Worm (Caenorhabditis elegans): ENCODE data around the gene F28A10.5.

F28A10.5 gene

ce11 chrII:861564-861963 is 11.1 kb upstream of the F28A10.5 start, which contains the start of gene Y46B2A.4:
Y46B2A.4 (plus strand) TSS chrII:861864.
- no peak for TF ChIP-seq fos-1 (tag; optimal IDR thresholded peaks at IDR 0.05)
- no peak for TF ChIP-seq sem-4 (tag; optimal IDR thresholded peaks at IDR 0.05)
- no peak for TF ChIP-seq nhr-6 (tag; optimal IDR thresholded peaks at IDR 0.05)
- TF ChIP-seq nhr-10 (tag; optimal IDR thresholded peaks at IDR 0.05) = no peak
- TF ChIP-seq unc-39 (tag; optimal IDR thresholded peaks at IDR 0.05) = no peak

ce11 chrII:848519-848918 is 1.9 kb downstream of the F28A10.5 start, which contains the start of the genes acdh-9 and F28A10.13:
acdh-9 (minus strand) TSS chrII:848603.
F28A10.13 (plus strand) TSS chrII:848812.
- no peak for TF ChIP-seq mbf-1 (tag; optimal IDR thresholded peaks at IDR 0.05)
- TF ChIP-seq crh-2 (tag; optimal IDR thresholded peaks at IDR 0.05) = peak; percentile 64
- no peak for TF ChIP-seq skn-1 (tag; optimal IDR thresholded peaks at IDR 0.05)
- peak; percentile 72 for TF ChIP-seq ama-1 (optimal IDR thresholded peaks at IDR 0.05)
- no peak for TF ChIP-seq nhr-77 (tag; optimal IDR thresholded peaks at IDR 0.05)
- peak; percentile 83 for TF ChIP-seq F13H6.1 (tag; optimal IDR thresholded peaks at IDR 0.05)
- TF ChIP-seq mdl-1 (tag; optimal IDR thresholded peaks at IDR 0.05) = peak; percentile 70 to 83
- TF ChIP-seq nhr-10 (tag; optimal IDR thresholded peaks at IDR 0.05) = no peak
- TF ChIP-seq blmp-1 (tag; optimal IDR thresholded peaks at IDR 0.05; ENCODE audit: insufficient read depth) = peak; percentile 20
- TF ChIP-seq unc-39 (tag; optimal IDR thresholded peaks at IDR 0.05) = no peak
- no peak for TF ChIP-seq peb-1 (tag; optimal IDR thresholded peaks at IDR 0.05)
- TF ChIP-seq egl-27 (tag; optimal IDR thresholded peaks at IDR 0.05) = no peak
- TF ChIP-seq nhr-23 (tag; optimal IDR thresholded peaks at IDR 0.05) = no peak
- TF ChIP-seq nhr-25 (tag; optimal IDR thresholded peaks at IDR 0.05) = no peak
- TF ChIP-seq ztf-11 (tag; optimal IDR thresholded peaks at IDR 0.05) = no peak
- peak; percentile 69 for TF ChIP-seq sma-9 (GFP tag; optimal IDR thresholded peaks at IDR 0.05)
- TF ChIP-seq sma-9 (tag; optimal IDR thresholded peaks at IDR 0.05) = no peak
- no peak for TF ChIP-seq zag-1 (tag; optimal IDR thresholded peaks at IDR 0.05)
- TF ChIP-seq lin-13 (GFP tag; optimal IDR thresholded peaks at IDR 0.05) = peak; percentile 34
- TF ChIP-seq ztf-1 (GFP tag; conservative IDR thresholded peaks at IDR 0.05) = no peak
- TF ChIP-seq nhr-21 (tag; optimal IDR thresholded peaks at IDR 0.05) = no peak
- no peak for TF ChIP-seq sem-4 (tag; optimal IDR thresholded peaks at IDR 0.05)
- TF ChIP-seq aly-2 (tag; optimal IDR thresholded peaks at IDR 0.05) = no peak
- TF ChIP-seq ceh-16 (tag; optimal IDR thresholded peaks at IDR 0.05) = no peak
- no peak for TF ChIP-seq ztf-4 (tag; optimal IDR thresholded peaks at IDR 0.05)
- TF ChIP-seq alr-1 (tag; optimal IDR thresholded peaks at IDR 0.05) = no peak
- TF ChIP-seq snpc-4 (tag; optimal IDR thresholded peaks at IDR 0.05) = no peak
- no peak for TF ChIP-seq sma-3 (GFP tag; optimal IDR thresholded peaks at IDR 0.05)
- TF ChIP-seq nhr-129 (tag; optimal IDR thresholded peaks at IDR 0.05) = peak; percentile 82
- TF ChIP-seq lin-39 (tag; optimal IDR thresholded peaks at IDR 0.05) = no peak
- no peak for TF ChIP-seq ZK546.5 (tag; optimal IDR thresholded peaks at IDR 0.05)
- no peak for TF ChIP-seq mab-5 (tag; optimal IDR thresholded peaks at IDR 0.05)
- TF ChIP-seq gmeb-1 (tag; optimal IDR thresholded peaks at IDR 0.05) = peak; percentile 44
- no peak for TF ChIP-seq unc-55 (GFP tag; optimal IDR thresholded peaks at IDR 0.05)
- no peak for TF ChIP-seq ceh-82 (tag; optimal IDR thresholded peaks at IDR 0.05)
- TF ChIP-seq fos-1 (tag; optimal IDR thresholded peaks at IDR 0.05) = peak; percentile 71
- TF ChIP-seq nhr-6 (tag; optimal IDR thresholded peaks at IDR 0.05) = peak; percentile 11
- no peak for TF ChIP-seq unc-62 (GFP tag; optimal IDR thresholded peaks at IDR 0.05)
- no peak for TF ChIP-seq elt-1 (tag; optimal IDR thresholded peaks at IDR 0.05)
- TF ChIP-seq nhr-12 (tag; optimal IDR thresholded peaks at IDR 0.05) = no peak
- no peak for TF ChIP-seq Y55F3AM.14 (GFP tag; optimal IDR thresholded peaks at IDR 0.05)
- TF ChIP-seq lsy-2 (tag; optimal IDR thresholded peaks at IDR 0.05) = peak in 1 of 2 experiments; percentile 61
- TF ChIP-seq lin-11 (tag; optimal IDR thresholded peaks at IDR 0.05) = no peak
- TF ChIP-seq nhr-237 (tag; optimal IDR thresholded peaks at IDR 0.05) = no peak
- TF ChIP-seq R02D3.7 (tag; optimal IDR thresholded peaks at IDR 0.05) = no peak
- peak; percentile 58 for TF ChIP-seq C34F6.9 (tag; optimal IDR thresholded peaks at IDR 0.05)
- TF ChIP-seq elt-3 (tag; optimal IDR thresholded peaks at IDR 0.05) = no peak
- TF ChIP-seq nhr-11 (tag; optimal IDR thresholded peaks at IDR 0.05) = no peak

All from whole organism, L2 larva.